Fruit fly (Drosophila melanogaster) whole organism, embryonic: ENCODE data around the gene Baldspot.

Experiments
- BEAF-32 ChIP-seq: fragments of 200-800 bp; sonication (Bioruptor generic); optimal IDR thresholded peaks from 3 replicates; lab custom pipeline; 2017; ENCODE audit warnings: missing biosample characterization, missing genetic modification characterization, mild to moderate bottlenecking, moderate library complexity, missing genetic modification reagents
- Bdp1 ChIP-seq: fragments of 200-800 bp; sonication (Bioruptor generic); optimal IDR thresholded peaks from 3 replicates; lab custom pipeline; 2016; ENCODE audit warnings: missing biosample characterization, missing genetic modification characterization
- CG10462 ChIP-seq: fragments of 200-800 bp; sonication (Bioruptor generic); optimal IDR thresholded peaks from 2 replicates; lab custom pipeline; 2016; ENCODE audit warnings: missing biosample characterization, missing genetic modification characterization
- CG10543 ChIP-seq: fragments of 200-800 bp; sonication (Bioruptor generic); optimal IDR thresholded peaks from 3 replicates; lab custom pipeline; 2017; ENCODE audit warnings: missing biosample characterization, mild to moderate bottlenecking, missing genetic modification characterization, moderate library complexity
- CG10959 ChIP-seq: fragments of 200-800 bp; sonication (Bioruptor generic); IDR thresholded peaks from 2 replicates; pipeline ENCODE4 v1.3.6; 2022; ENCODE audit warnings: missing biosample characterization, missing genetic modification characterization
- CG11093 ChIP-seq: fragments of 200-800 bp; sonication (Bioruptor generic); IDR thresholded peaks from 3 replicates; pipeline ENCODE4 v1.3.6; 2022; ENCODE audit warnings: missing biosample characterization, missing genetic modification characterization
- CG13894 ChIP-seq: fragments of 200-800 bp; sonication (Bioruptor generic); optimal IDR thresholded peaks from 3 replicates; lab custom pipeline; 2018; ENCODE audit warnings: missing biosample characterization, mild to moderate bottlenecking, missing genetic modification characterization, moderate library complexity
- CG16815 ChIP-seq: fragments of 200-800 bp; sonication (Bioruptor generic); optimal IDR thresholded peaks from 3 replicates; lab custom pipeline; 2017; ENCODE audit warnings: missing biosample characterization, mild to moderate bottlenecking, missing genetic modification characterization
- CG17612 ChIP-seq: fragments of 200-800 bp; sonication (Bioruptor generic); IDR thresholded peaks from 2 replicates; pipeline ENCODE4 v1.3.6; 2022; ENCODE audit warnings: missing biosample characterization, missing genetic modification characterization
- CG17802 ChIP-seq: fragments of 200-800 bp; sonication (Bioruptor generic); optimal IDR thresholded peaks from 2 replicates; lab custom pipeline; 2018; ENCODE audit warnings: missing biosample characterization, mild to moderate bottlenecking, missing genetic modification characterization, moderate library complexity
- CG2129 ChIP-seq: fragments of 200-800 bp; sonication (Bioruptor generic); IDR thresholded peaks from 2 replicates; pipeline ENCODE4 v1.3.6; 2022; ENCODE audit warnings: missing biosample characterization, missing genetic modification characterization; ENCODE audit not compliant: partially characterized antibody
- CG2202 ChIP-seq: fragments of 200-800 bp; sonication (Bioruptor generic); optimal IDR thresholded peaks from 2 replicates; lab custom pipeline; 2018; ENCODE audit warnings: missing biosample characterization, mild to moderate bottlenecking, missing genetic modification characterization
- CG30431 ChIP-seq: fragments of 200-800 bp; sonication (Bioruptor generic); optimal IDR thresholded peaks from 2 replicates; lab custom pipeline; 2017; ENCODE audit warnings: missing biosample characterization, missing genetic modification characterization
- CG3065 ChIP-seq: fragments of 200-800 bp; sonication (Bioruptor generic); optimal IDR thresholded peaks from 2 replicates; lab custom pipeline; 2016; ENCODE audit warnings: missing biosample characterization, missing genetic modification characterization
- CG4730 ChIP-seq: fragments of 200-800 bp; sonication (Bioruptor generic); IDR thresholded peaks from 2 replicates; pipeline ENCODE4 v1.3.6; 2022; ENCODE audit warnings: missing biosample characterization, missing genetic modification characterization
- CG5953 ChIP-seq: fragments of 200-800 bp; sonication (Bioruptor generic); IDR thresholded peaks from 2 replicates; pipeline ENCODE4 v1.3.6; 2022; ENCODE audit warnings: missing biosample characterization, missing genetic modification characterization
- CG6254 ChIP-seq: fragments of 200-800 bp; sonication (Bioruptor generic); optimal IDR thresholded peaks from 3 replicates; lab custom pipeline; 2017; ENCODE audit warnings: mild to moderate bottlenecking, missing biosample characterization, missing genetic modification reagents, missing genetic modification characterization
- CG6765 ChIP-seq: fragments of 200-800 bp; sonication (Bioruptor generic); optimal IDR thresholded peaks from 3 replicates; lab custom pipeline; 2017; ENCODE audit warnings: missing biosample characterization, mild to moderate bottlenecking, missing genetic modification characterization
- CG6791 ChIP-seq: fragments of 200-800 bp; sonication (Bioruptor generic); IDR thresholded peaks from 3 replicates; pipeline ENCODE4 v1.3.6; 2022; ENCODE audit warnings: missing biosample characterization, missing genetic modification characterization; ENCODE audit not compliant: partially characterized antibody
- CG7786 ChIP-seq: fragments of 200-800 bp; sonication (Bioruptor generic); optimal IDR thresholded peaks from 2 replicates; lab custom pipeline; 2016; ENCODE audit warnings: missing biosample characterization, missing genetic modification characterization
- CoRest ChIP-seq: fragments of 200-800 bp; sonication (Bioruptor generic); optimal IDR thresholded peaks from 3 replicates; lab custom pipeline; 2018; ENCODE audit warnings: missing biosample characterization, mild to moderate bottlenecking, missing genetic modification characterization, moderate library complexity
- CrebB ChIP-seq: fragments of 200-800 bp; sonication (Bioruptor generic); optimal IDR thresholded peaks from 3 replicates; lab custom pipeline; 2018; ENCODE audit warnings: missing biosample characterization, mild to moderate bottlenecking, missing genetic modification characterization
- Deaf1 ChIP-seq: fragments of 200-800 bp; optimal IDR thresholded peaks from 3 replicates; lab custom pipeline; 2019; ENCODE audit warnings: missing biosample characterization, mild to moderate bottlenecking, missing genetic modification characterization, moderate library complexity
- Doc2 ChIP-seq: fragments of 200-800 bp; sonication (Bioruptor generic); IDR thresholded peaks from 2 replicates; pipeline ENCODE4 v1.3.6; 2022; ENCODE audit warnings: missing biosample characterization, missing genetic modification characterization
- Elba2 ChIP-seq: fragments of 200-800 bp; sonication (Bioruptor generic); optimal IDR thresholded peaks from 3 replicates; lab custom pipeline; 2016; ENCODE audit warnings: missing biosample characterization, missing genetic modification characterization
- Fer1 ChIP-seq: fragments of 200-800 bp; sonication (Bioruptor generic); optimal IDR thresholded peaks from 2 replicates; lab custom pipeline; 2017; ENCODE audit warnings: missing biosample characterization, mild to moderate bottlenecking, missing genetic modification characterization
- Gug ChIP-seq: fragments of 200-800 bp; sonication (Bioruptor generic); IDR thresholded peaks from 4 replicates; pipeline ENCODE4 v1.3.6; 2022; ENCODE audit warnings: missing biosample characterization, missing genetic modification characterization
- Hey ChIP-seq: fragments of 200-800 bp; sonication (Bioruptor generic); optimal IDR thresholded peaks from 3 replicates; lab custom pipeline; 2018; ENCODE audit warnings: missing biosample characterization, mild to moderate bottlenecking, missing genetic modification characterization
- Nf-YB ChIP-seq: fragments of 200-800 bp; sonication (Bioruptor generic); optimal IDR thresholded peaks from 3 replicates; lab custom pipeline; 2019; ENCODE audit warnings: missing biosample characterization, mild to moderate bottlenecking, missing genetic modification characterization, moderate library complexity
- PHDP ChIP-seq: fragments of 200-800 bp; sonication (Bioruptor generic); optimal IDR thresholded peaks from 3 replicates; lab custom pipeline; 2018; ENCODE audit warnings: missing biosample characterization, mild to moderate bottlenecking, missing genetic modification characterization, moderate library complexity
- Ptx1 ChIP-seq: fragments of 200-800 bp; sonication (Bioruptor generic); IDR thresholded peaks from 2 replicates; pipeline ENCODE4 v1.3.6; 2022; ENCODE audit warnings: missing biosample characterization, missing genetic modification characterization
- Rx ChIP-seq: fragments of 200-800 bp; sonication (Bioruptor generic); IDR thresholded peaks from 2 replicates; pipeline ENCODE4 v1.3.6; 2022; ENCODE audit warnings: missing biosample characterization, missing genetic modification characterization
- TFAM ChIP-seq: fragments of 200-800 bp; sonication (Bioruptor generic); optimal IDR thresholded peaks from 2 replicates; lab custom pipeline; 2017; ENCODE audit warnings: missing biosample characterization, missing genetic modification characterization, inconsistent platforms
- ac ChIP-seq: fragments of 200-800 bp; sonication (Bioruptor generic); optimal IDR thresholded peaks from 3 replicates; lab custom pipeline; 2017; ENCODE audit warnings: missing biosample characterization, mild to moderate bottlenecking, missing genetic modification characterization
- dm ChIP-seq: fragments of 200-800 bp; sonication (Bioruptor generic); optimal IDR thresholded peaks from 3 replicates; lab custom pipeline; 2016; ENCODE audit warnings: missing biosample characterization, missing genetic modification characterization
- eve ChIP-seq, 2 experiments: fragments of >200 bp; optimal IDR thresholded peaks; 2 replicates each; lab custom pipeline; 2017; ENCODE audit warnings: missing biosample characterization in 2 of 2, missing genetic modification characterization in 2 of 2
- fd96Cb ChIP-seq: fragments of 200-800 bp; sonication (Bioruptor generic); optimal IDR thresholded peaks from 2 replicates; lab custom pipeline; 2018; ENCODE audit warnings: missing biosample characterization, mild to moderate bottlenecking, missing genetic modification characterization, moderate library complexity
- gcm2 ChIP-seq: fragments of 200-800 bp; sonication (Bioruptor generic); optimal IDR thresholded peaks from 2 replicates; lab custom pipeline; 2016; ENCODE audit warnings: missing biosample characterization, missing genetic modification characterization
- gem ChIP-seq: fragments of 200-800 bp; sonication (Bioruptor generic); optimal IDR thresholded peaks from 2 replicates; lab custom pipeline; 2019; ENCODE audit warnings: missing biosample characterization, mild to moderate bottlenecking, missing genetic modification characterization, moderate library complexity
- gt ChIP-seq: fragments of 200-800 bp; sonication (Bioruptor generic); IDR thresholded peaks from 2 replicates; pipeline ENCODE4 v1.3.6; 2022; ENCODE audit warnings: missing biosample characterization, missing genetic modification characterization
- kah ChIP-seq: fragments of 200-800 bp; sonication (Bioruptor generic); optimal IDR thresholded peaks from 2 replicates; lab custom pipeline; 2018; ENCODE audit warnings: missing biosample characterization, mild to moderate bottlenecking, missing genetic modification characterization
- lilli ChIP-seq: fragments of 200-800 bp; sonication (Bioruptor generic); optimal IDR thresholded peaks from 3 replicates; lab custom pipeline; 2016; ENCODE audit warnings: missing biosample characterization, missing genetic modification characterization
- oc ChIP-seq: fragments of 200-800 bp; sonication (Bioruptor generic); optimal IDR thresholded peaks from 2 replicates; lab custom pipeline; 2018; ENCODE audit warnings: missing biosample characterization, mild to moderate bottlenecking, missing genetic modification characterization, moderate library complexity
- otp ChIP-seq: fragments of 200-800 bp; sonication (Bioruptor generic); IDR thresholded peaks from 3 replicates; pipeline ENCODE4, ENCODE4 v1.3.6; 2022; ENCODE audit warnings: missing biosample characterization, missing genetic modification characterization
- sob ChIP-seq: fragments of 200-800 bp; sonication (Bioruptor generic); IDR thresholded peaks from 2 replicates; pipeline ENCODE4 v1.3.6; 2022; ENCODE audit warnings: missing biosample characterization, missing genetic modification characterization
- trem ChIP-seq: fragments of 200-800 bp; optimal IDR thresholded peaks from 3 replicates; lab custom pipeline; 2019; ENCODE audit warnings: missing biosample characterization, mild to moderate bottlenecking, missing genetic modification characterization, moderate library complexity
- twi ChIP-seq: fragments of 200-800 bp; optimal IDR thresholded peaks from 2 replicates; lab custom pipeline; 2019; ENCODE audit warnings: missing biosample characterization, mild to moderate bottlenecking, missing genetic modification characterization, moderate library complexity
- tx ChIP-seq: fragments of 200-800 bp; sonication (Bioruptor generic); optimal IDR thresholded peaks from 2 replicates; lab custom pipeline; 2016; ENCODE audit warnings: missing biosample characterization, missing genetic modification characterization
- wor ChIP-seq: fragments of 200-800 bp; sonication (Bioruptor generic); IDR thresholded peaks from 2 replicates; pipeline ENCODE4 v1.3.6; 2022; ENCODE audit warnings: missing biosample characterization, missing genetic modification characterization

Gene Baldspot

DNA sequence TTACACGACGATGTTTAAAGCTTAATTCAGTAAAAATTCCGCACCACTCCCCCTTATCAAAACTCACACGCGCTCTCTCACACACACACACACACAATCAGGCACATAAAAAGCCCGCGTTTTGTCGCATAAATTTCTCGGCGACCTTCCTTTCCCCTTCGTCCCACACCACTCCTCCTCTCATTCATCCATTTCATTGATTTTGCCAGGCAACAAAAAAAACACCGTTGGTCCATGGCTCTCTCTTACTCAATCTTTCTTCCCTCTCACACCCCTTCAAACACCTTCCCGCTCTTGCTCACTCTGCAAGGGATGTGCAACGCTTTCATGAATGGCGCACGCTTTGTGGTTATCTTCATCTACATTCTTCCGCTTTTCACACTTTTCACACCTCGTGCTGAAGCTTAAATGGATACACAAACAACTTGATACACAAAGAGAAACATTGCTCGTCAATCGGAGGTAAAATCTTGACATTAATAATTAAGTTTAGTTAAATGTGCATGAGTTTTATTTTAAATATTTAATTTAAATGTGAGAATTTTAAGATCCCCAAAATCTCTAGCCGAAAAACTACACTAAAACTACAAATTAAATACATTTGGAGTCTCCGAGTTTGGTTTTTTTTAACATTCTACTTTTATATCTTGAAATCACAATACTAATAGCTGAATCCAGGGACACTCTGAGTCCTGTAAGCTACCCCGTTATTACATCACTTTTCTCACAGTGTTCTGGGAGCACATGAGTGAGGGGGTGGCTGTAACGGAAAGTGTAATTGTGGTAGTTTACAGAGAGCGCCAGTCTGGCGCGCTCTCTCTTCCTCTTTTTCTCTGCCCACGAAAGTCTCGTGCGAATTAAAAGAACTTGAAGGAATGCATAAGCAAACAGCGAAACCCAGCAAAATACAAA is 1.2 kb downstream of the Baldspot start (continued):
- TF ChIP-seq CG2202 (tag; lab: Kevin White, UChicago) (peak; percentile 92), CG5953 (GFP tag; lab: Robert Waterston, UW) (peak; percentile 92), CG13894 (tag; lab: Kevin White, UChicago) (peak; percentile 84), eve (GFP tag; optimal IDR thresholded peaks at IDR 0.05; lab: Kevin White, UChicago) (peak in 1 of 2 experiments; percentile 99), CG6254 (peak; percentile 96), fd96Cb (tag; lab: Kevin White, UChicago) (peak; percentile 98), CrebB (tag; lab: Kevin White, UChicago) (peak; percentile 78), Nf-YB (GFP tag; lab: Kevin White, UChicago) (peak; percentile 86), Deaf1 (peak; percentile 83), CG17802 (tag; lab: Kevin White, UChicago) (peak; percentile 85), wor (peak; percentile 94), CG10543 (GFP tag; lab: Kevin White, UChicago) (peak; percentile 96), Gug (peak; percentile 97), CG10959 (GFP tag; lab: Robert Waterston, UW) (peak; percentile 84), CG10462 (GFP tag; lab: Kevin White, UChicago) (peak; percentile 91), CG16815 (peak; percentile 94), otp (GFP tag; lab: Robert Waterston, UW) (peak; percentile 90), trem (tag; lab: Kevin White, UChicago) (peak; percentile 95), Doc2 (peak; percentile 82), lilli (GFP tag; lab: Kevin White, UChicago) (peak; percentile 95), CG17612 (GFP tag; lab: Robert Waterston, UW) (peak; percentile 83), gem (tag; lab: Kevin White, UChicago) (peak; percentile 99), CG3065 (GFP tag; lab: Kevin White, UChicago) (peak; percentile 89), kah (peak; percentile 95), CG2129 (GFP tag; lab: Robert Waterston, UW) (no peak), PHDP (peak; percentile 97), CG4730 (peak; percentile 90), sob (GFP tag; lab: Robert Waterston, UW) (peak; percentile 96), CoRest (tag; lab: Kevin White, UChicago) (peak; percentile 98), gcm2 (GFP tag; lab: Kevin White, UChicago) (peak; percentile 73), ac (GFP tag; lab: Kevin White, UChicago) (peak; percentile 81), TFAM (GFP tag; lab: Kevin White, UChicago) (peak; percentile 85), Rx (GFP tag; lab: Robert Waterston, UW) (peak; percentile 92), twi (tag; lab: Kevin White, UChicago) (peak; percentile 88), Ptx1 (GFP tag; lab: Robert Waterston, UW) (peak; percentile 97), CG7786 (GFP tag; lab: Kevin White, UChicago) (peak; percentile 86), BEAF-32 (peak; percentile 4), Elba2 (peak; percentile 50), tx (GFP tag; lab: Kevin White, UChicago) (peak; percentile 84), Fer1 (GFP tag; lab: Kevin White, UChicago) (peak; percentile 97), oc (peak; percentile 93), Hey (tag; lab: Kevin White, UChicago) (peak; percentile 20), dm (GFP tag; lab: Kevin White, UChicago) (peak; percentile 78), CG11093 (GFP tag; lab: Robert Waterston, UW) (peak; percentile 95), Bdp1 (GFP tag; lab: Kevin White, UChicago) (peak; percentile 87), CG30431 (GFP tag; lab: Kevin White, UChicago) (peak; percentile 95), CG6791 (no peak), gt (GFP tag; lab: Robert Waterston, UW) (peak; percentile 93), CG6765 (GFP tag; lab: Kevin White, UChicago) (peak; percentile 92)
